Fruit fly (Drosophila melanogaster) whole organism, prepupa: ENCODE measurements around the gene Cyp12a5.

ENCODE experiments used
- Blimp-1 ChIP-seq: fragments of 200-800 bp; sonication (Bioruptor generic); optimal IDR thresholded peaks from 3 replicates; lab custom pipeline; 2017; ENCODE audit warnings: missing biosample characterization, missing genetic modification characterization, mild to moderate bottlenecking, moderate library complexity, missing genetic modification reagents
- CG10631 ChIP-seq: fragments of 200-800 bp; sonication (Bioruptor generic); optimal IDR thresholded peaks from 2 replicates; lab custom pipeline; 2016; ENCODE audit warnings: missing biosample characterization, missing genetic modification characterization
- CG10669 ChIP-seq: fragments of 200-800 bp; sonication (Bioruptor generic); optimal IDR thresholded peaks from 3 replicates; lab custom pipeline; 2018; ENCODE audit warnings: missing biosample characterization, mild to moderate bottlenecking, missing genetic modification characterization, moderate library complexity
- CG11902 ChIP-seq: fragments of 200-800 bp; sonication (Bioruptor generic); optimal IDR thresholded peaks from 3 replicates; lab custom pipeline; 2016; ENCODE audit warnings: missing biosample characterization, missing genetic modification characterization
- CG1621 ChIP-seq: fragments of 200-800 bp; sonication (Bioruptor generic); optimal IDR thresholded peaks from 3 replicates; lab custom pipeline; 2018; ENCODE audit warnings: missing biosample characterization, mild to moderate bottlenecking, missing genetic modification characterization
- CG3032 ChIP-seq: fragments of 200-800 bp; optimal IDR thresholded peaks from 2 replicates; lab custom pipeline; 2019; ENCODE audit warnings: missing biosample characterization, mild to moderate bottlenecking, missing genetic modification characterization, moderate library complexity
- CG32006 ChIP-seq: fragments of 200-800 bp; sonication (Bioruptor generic); optimal IDR thresholded peaks from 3 replicates; lab custom pipeline; 2017; ENCODE audit warnings: missing biosample characterization, mild to moderate bottlenecking, missing genetic modification characterization
- CG34406 ChIP-seq: fragments of 200-800 bp; sonication (Bioruptor generic); optimal IDR thresholded peaks from 3 replicates; lab custom pipeline; 2016; ENCODE audit warnings: missing biosample characterization, missing genetic modification characterization
- CG3919 ChIP-seq: fragments of 200-800 bp; sonication (Bioruptor generic); optimal IDR thresholded peaks from 3 replicates; lab custom pipeline; 2016; ENCODE audit warnings: missing biosample characterization, missing genetic modification characterization
- CG6163 ChIP-seq: fragments of 200-800 bp; sonication (Bioruptor generic); IDR thresholded peaks from 3 replicates; pipeline ENCODE4 v1.3.6; 2022; ENCODE audit warnings: missing biosample characterization, missing genetic modification characterization
- CG6276 ChIP-seq: fragments of 200-800 bp; sonication (Bioruptor generic); optimal IDR thresholded peaks from 2 replicates; lab custom pipeline; 2017; ENCODE audit warnings: missing biosample characterization, mild to moderate bottlenecking, missing genetic modification characterization
- CG6792 ChIP-seq: fragments of 200-800 bp; sonication (Bioruptor generic); optimal IDR thresholded peaks from 3 replicates; lab custom pipeline; 2016; ENCODE audit warnings: missing biosample characterization, missing genetic modification characterization
- CG6808 ChIP-seq: fragments of 200-800 bp; sonication (Bioruptor generic); optimal IDR thresholded peaks from 3 replicates; lab custom pipeline; 2017; ENCODE audit warnings: missing biosample characterization, missing genetic modification characterization, mild to moderate bottlenecking, moderate library complexity, missing genetic modification reagents
- CG6854 ChIP-seq: fragments of 200-800 bp; sonication (Bioruptor generic); optimal IDR thresholded peaks from 2 replicates; lab custom pipeline; 2017; ENCODE audit warnings: missing biosample characterization, mild to moderate bottlenecking, missing genetic modification characterization
- CG7368 ChIP-seq: fragments of 200-800 bp; sonication (Bioruptor generic); optimal IDR thresholded peaks from 3 replicates; lab custom pipeline; 2016; ENCODE audit warnings: missing biosample characterization, missing genetic modification characterization
- CG8119 ChIP-seq: fragments of 200-800 bp; sonication (Bioruptor generic); IDR thresholded peaks from 3 replicates; pipeline ENCODE4 v1.3.6; 2022; ENCODE audit warnings: missing biosample characterization, missing genetic modification characterization
- CG8319 ChIP-seq: fragments of 200-800 bp; sonication (Bioruptor generic); optimal IDR thresholded peaks from 3 replicates; lab custom pipeline; 2016; ENCODE audit warnings: missing biosample characterization, missing genetic modification characterization
- CG8632 ChIP-seq: fragments of 200-800 bp; sonication (Bioruptor generic); optimal IDR thresholded peaks from 3 replicates; lab custom pipeline; 2016; ENCODE audit warnings: missing biosample characterization, missing genetic modification characterization
- Eip75B ChIP-seq: fragments of 200-800 bp; sonication (Bioruptor generic); optimal IDR thresholded peaks from 3 replicates; lab custom pipeline; 2016; ENCODE audit warnings: missing biosample characterization, missing genetic modification characterization
- Eip78C ChIP-seq: fragments of 200-800 bp; sonication (Bioruptor generic); peaks from one replicate; lab custom pipeline; 2016; ENCODE audit warnings: missing biosample characterization, missing genetic modification characterization
- Eip93F ChIP-seq: fragments of 200-800 bp; sonication (Bioruptor generic); optimal IDR thresholded peaks from 2 replicates; lab custom pipeline; 2016; ENCODE audit warnings: missing biosample characterization, mild to moderate bottlenecking, missing genetic modification characterization
- Ets21C ChIP-seq: fragments of 200-800 bp; sonication (Bioruptor generic); optimal IDR thresholded peaks from 3 replicates; lab custom pipeline; 2016; ENCODE audit warnings: missing biosample characterization, missing genetic modification characterization
- Ets96B ChIP-seq: fragments of 200-800 bp; optimal IDR thresholded peaks from 2 replicates; lab custom pipeline; 2019; ENCODE audit warnings: missing biosample characterization, mild to moderate bottlenecking, missing genetic modification characterization, moderate library complexity
- Gug ChIP-seq: fragments of 200-800 bp; sonication (Bioruptor generic); IDR thresholded peaks from 2 replicates; pipeline ENCODE4 v1.3.6; 2022; ENCODE audit warnings: missing biosample characterization, missing genetic modification characterization
- Hr38 ChIP-seq: sonication (Bioruptor generic); optimal IDR thresholded peaks from 2 replicates; lab custom pipeline; 2016; ENCODE audit warnings: missing biosample characterization, missing genetic modification characterization
- Hr39 ChIP-seq: fragments of 200-800 bp; sonication (Bioruptor generic); optimal IDR thresholded peaks from 2 replicates; lab custom pipeline; 2016; ENCODE audit warnings: missing biosample characterization, missing genetic modification characterization
- Hr4 ChIP-seq: fragments of 200-800 bp; sonication (Bioruptor generic); optimal IDR thresholded peaks from 3 replicates; lab custom pipeline; 2016; ENCODE audit warnings: missing biosample characterization, missing genetic modification characterization
- Lpt ChIP-seq: fragments of 200-800 bp; sonication (Bioruptor generic); optimal IDR thresholded peaks from 3 replicates; lab custom pipeline; 2016; ENCODE audit warnings: missing biosample characterization, missing genetic modification characterization
- Met ChIP-seq: fragments of 200-800 bp; sonication (Bioruptor generic); optimal IDR thresholded peaks from 3 replicates; lab custom pipeline; 2016; ENCODE audit warnings: missing biosample characterization, missing genetic modification characterization
- OdsH ChIP-seq: fragments of 200-800 bp; sonication (Bioruptor generic); optimal IDR thresholded peaks from 3 replicates; lab custom pipeline; 2016; ENCODE audit warnings: missing biosample characterization, missing genetic modification characterization
- Sox102F ChIP-seq: fragments of 200-800 bp; sonication (Bioruptor generic); optimal IDR thresholded peaks from 2 replicates; lab custom pipeline; 2016; ENCODE audit warnings: missing biosample characterization, mild to moderate bottlenecking, missing genetic modification characterization
- Sox14 ChIP-seq: fragments of 200-800 bp; sonication (Bioruptor generic); optimal IDR thresholded peaks from 3 replicates; lab custom pipeline; 2016; ENCODE audit warnings: missing biosample characterization, missing genetic modification characterization
- Sox15 ChIP-seq: fragments of 200-800 bp; sonication (Bioruptor generic); optimal IDR thresholded peaks from 3 replicates; lab custom pipeline; 2016; ENCODE audit warnings: missing biosample characterization, missing genetic modification characterization
- achi ChIP-seq: fragments of 200-800 bp; sonication (Bioruptor generic); optimal IDR thresholded peaks from 3 replicates; lab custom pipeline; 2016; ENCODE audit warnings: missing biosample characterization, missing genetic modification characterization
- acj6 ChIP-seq: fragments of 200-800 bp; sonication (Bioruptor generic); optimal IDR thresholded peaks from 3 replicates; lab custom pipeline; 2016; ENCODE audit warnings: missing biosample characterization, missing genetic modification characterization
- cyc ChIP-seq: fragments of 200-800 bp; sonication (Bioruptor generic); optimal IDR thresholded peaks from 3 replicates; lab custom pipeline; 2016; ENCODE audit warnings: missing biosample characterization, missing genetic modification characterization
- dac ChIP-seq: fragments of 200-800 bp; sonication (Bioruptor generic); optimal IDR thresholded peaks from 2 replicates; lab custom pipeline; 2017; ENCODE audit warnings: missing biosample characterization, mild to moderate bottlenecking, missing genetic modification characterization
- dsx ChIP-seq: fragments of 200-800 bp; optimal IDR thresholded peaks from 3 replicates; lab custom pipeline; 2019; ENCODE audit warnings: missing biosample characterization, mild to moderate bottlenecking, missing genetic modification characterization, moderate library complexity; ENCODE audit not compliant: poor library complexity, severe bottlenecking
- eg ChIP-seq: fragments of 200-800 bp; sonication (Bioruptor generic); IDR thresholded peaks from 3 replicates; pipeline ENCODE4 v1.3.6; 2022; ENCODE audit warnings: missing biosample characterization, missing genetic modification characterization
- fd59A ChIP-seq: fragments of 200-800 bp; sonication (Bioruptor generic); optimal IDR thresholded peaks from 2 replicates; lab custom pipeline; 2017; ENCODE audit warnings: missing biosample characterization, mild to moderate bottlenecking, missing genetic modification characterization, missing genetic modification reagents
- fkh ChIP-seq: fragments of 200-800 bp; sonication (Bioruptor generic); optimal IDR thresholded peaks from 3 replicates; lab custom pipeline; 2017; ENCODE audit warnings: missing biosample characterization, mild to moderate bottlenecking, missing genetic modification characterization, moderate library complexity
- net ChIP-seq: fragments of 200-800 bp; sonication (Bioruptor generic); optimal IDR thresholded peaks from 3 replicates; lab custom pipeline; 2016; ENCODE audit warnings: missing biosample characterization, missing genetic modification characterization
- pdm3 ChIP-seq: fragments of 200-800 bp; sonication (Bioruptor generic); optimal IDR thresholded peaks from 3 replicates; lab custom pipeline; 2016; ENCODE audit warnings: missing biosample characterization, missing genetic modification characterization
- salr ChIP-seq, 2 experiments: fragments of 200-800 bp; sonication (Bioruptor generic); optimal IDR thresholded peaks; 3 replicates each; lab custom pipeline; 2016 to 2018; ENCODE audit warnings: missing biosample characterization in 2 of 2, missing genetic modification characterization in 2 of 2, mild to moderate bottlenecking in 1 of 2
- ss ChIP-seq, 2 experiments: fragments of 200-800 bp; sonication (Bioruptor generic); optimal IDR thresholded peaks; 2 replicates in 1 of 2; 3 replicates in 1 of 2; lab custom pipeline; 2017 to 2018; ENCODE audit warnings: mild to moderate bottlenecking in 2 of 2, missing biosample characterization in 2 of 2, missing genetic modification characterization in 2 of 2, moderate library complexity in 1 of 2
- topi ChIP-seq: fragments of 200-800 bp; sonication (Bioruptor generic); optimal IDR thresholded peaks from 3 replicates; lab custom pipeline; 2016; ENCODE audit warnings: missing biosample characterization, missing genetic modification characterization
- vri ChIP-seq: fragments of 200-800 bp; sonication (Bioruptor generic); optimal IDR thresholded peaks from 3 replicates; lab custom pipeline; 2016; ENCODE audit warnings: missing biosample characterization, mild to moderate bottlenecking, missing genetic modification characterization

Gene Cyp12a5

DNA sequence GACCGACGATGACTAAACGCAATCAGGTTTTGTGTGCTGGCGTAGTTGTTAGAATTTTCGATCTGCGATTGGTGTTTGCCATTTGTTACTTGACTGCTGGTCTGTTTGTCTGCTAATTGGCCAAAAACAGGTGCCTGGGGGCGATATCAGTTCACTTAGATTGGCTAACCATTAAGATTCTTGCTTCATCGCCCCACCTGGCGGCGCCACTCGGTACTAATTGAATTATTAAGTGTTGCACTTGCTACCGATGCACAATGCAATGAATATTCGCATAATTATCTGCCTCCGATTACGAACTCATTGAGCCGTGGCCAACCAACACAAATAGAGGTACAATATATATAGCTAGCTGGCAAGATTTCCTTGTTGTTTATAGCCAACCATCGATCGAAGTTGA, 29.3 kb upstream of the Cyp12a5 start:
- TF ChIP-seq CG3919: no peak
- TF ChIP-seq CG3032 (tag; lab: Kevin White, UChicago): no peak
- no peak for TF ChIP-seq cyc
- no peak for TF ChIP-seq CG7368 (GFP tag; lab: Kevin White, UChicago)
- no peak for TF ChIP-seq Eip75B (GFP tag; lab: Kevin White, UChicago)
- TF ChIP-seq Sox102F (GFP tag; lab: Kevin White, UChicago): no peak
- TF ChIP-seq salr (GFP tag; optimal IDR thresholded peaks at IDR 0.05; lab: Kevin White, UChicago): no peak
- TF ChIP-seq CG34406 (GFP tag; lab: Kevin White, UChicago): no peak
- no peak for TF ChIP-seq CG6792 (GFP tag; lab: Kevin White, UChicago)
- no peak for TF ChIP-seq Hr38 (GFP tag; lab: Kevin White, UChicago)
- no peak for TF ChIP-seq CG11902
- TF ChIP-seq CG6276 (GFP tag; lab: Kevin White, UChicago): no peak
- no peak for TF ChIP-seq CG8319 (GFP tag; lab: Kevin White, UChicago)
- TF ChIP-seq dsx (GFP tag; lab: Kevin White, UChicago): no peak
- no peak for TF ChIP-seq net (GFP tag; lab: Kevin White, UChicago)
- TF ChIP-seq Blimp-1 (GFP tag; lab: Kevin White, UChicago): no peak
- TF ChIP-seq fkh (GFP tag; lab: Kevin White, UChicago): no peak
- TF ChIP-seq Gug (GFP tag; lab: Robert Waterston, UW): no peak

DNA sequence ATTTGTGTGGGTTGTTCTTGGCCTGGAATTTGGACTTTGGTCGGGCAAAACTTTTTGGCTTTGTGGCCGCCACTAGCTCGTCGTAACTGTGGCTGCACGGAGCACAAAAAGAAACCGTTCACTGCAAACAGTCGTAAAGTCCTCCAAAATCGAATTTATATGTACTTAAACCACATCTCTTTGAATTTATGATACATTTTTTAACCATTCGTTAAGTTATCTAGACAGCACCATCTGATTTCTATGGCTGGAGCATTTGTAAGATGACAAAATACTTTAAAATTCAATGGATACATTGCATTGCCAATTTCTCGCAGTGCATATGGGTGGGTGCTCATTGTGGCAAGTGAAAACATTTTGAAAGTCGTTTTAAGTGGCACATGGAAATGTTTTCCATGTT, 28.3 kb upstream of the Cyp12a5 start:
- peak; percentile 10 for TF ChIP-seq fd59A (GFP tag; lab: Kevin White, UChicago)
- peak; percentile 49 for TF ChIP-seq Sox14
- TF ChIP-seq CG3919: peak; percentile 49
- TF ChIP-seq Ets21C (GFP tag; lab: Kevin White, UChicago): peak; percentile 10
- peak; percentile 71 for TF ChIP-seq CG6163 (GFP tag; lab: Robert Waterston, UW)
- TF ChIP-seq OdsH (GFP tag; lab: Kevin White, UChicago): peak; percentile 72
- peak; percentile 64 for TF ChIP-seq Sox102F (GFP tag; lab: Kevin White, UChicago)
- TF ChIP-seq CG6854: no peak
- peak; percentile 33 for TF ChIP-seq CG10631 (GFP tag; lab: Kevin White, UChicago)
- TF ChIP-seq Lpt: peak; percentile 22
- peak; percentile 86 for TF ChIP-seq Eip78C
- TF ChIP-seq Met (GFP tag; lab: Kevin White, UChicago): peak; percentile 70
- peak; percentile 8 for TF ChIP-seq CG7368 (GFP tag; lab: Kevin White, UChicago)
- peak; percentile 52 for TF ChIP-seq Eip75B (GFP tag; lab: Kevin White, UChicago)
- TF ChIP-seq CG8119: peak; percentile 87
- peak; percentile 3 for TF ChIP-seq CG8319 (GFP tag; lab: Kevin White, UChicago)
- TF ChIP-seq CG6808 (GFP tag; lab: Kevin White, UChicago): no peak
- no peak for TF ChIP-seq Eip93F (GFP tag; lab: Kevin White, UChicago)
- peak; percentile 51 for TF ChIP-seq achi
- peak; percentile 86 for TF ChIP-seq CG32006
- peak; percentile 43 for TF ChIP-seq CG34406 (GFP tag; lab: Kevin White, UChicago)
- TF ChIP-seq salr (GFP tag; optimal IDR thresholded peaks at IDR 0.05; lab: Kevin White, UChicago): peak in 1 of 2 experiments; percentile 72
- peak; percentile 55 for TF ChIP-seq topi
- peak; percentile 23 for TF ChIP-seq CG1621
- peak; percentile 44 for TF ChIP-seq Hr39 (GFP tag; lab: Kevin White, UChicago)
- TF ChIP-seq Hr4 (GFP tag; lab: Kevin White, UChicago): peak; percentile 85
- TF ChIP-seq pdm3 (GFP tag; lab: Kevin White, UChicago): peak; percentile 60
- peak; percentile 57 for TF ChIP-seq acj6
- TF ChIP-seq CG11902: no peak
- peak; percentile 72 for TF ChIP-seq net (GFP tag; lab: Kevin White, UChicago)
- no peak for TF ChIP-seq dsx (GFP tag; lab: Kevin White, UChicago)
- TF ChIP-seq Sox15 (GFP tag; lab: Kevin White, UChicago): no peak
- peak; percentile 32 for TF ChIP-seq CG10669 (GFP tag; lab: Kevin White, UChicago)
- TF ChIP-seq CG6276 (GFP tag; lab: Kevin White, UChicago): peak; percentile 82
- no peak for TF ChIP-seq CG8632
- TF ChIP-seq vri (GFP tag; lab: Kevin White, UChicago): no peak
- TF ChIP-seq Hr38 (GFP tag; lab: Kevin White, UChicago): no peak
- peak; percentile 41 for TF ChIP-seq Ets96B (tag; lab: Kevin White, UChicago)
- TF ChIP-seq Gug (GFP tag; lab: Robert Waterston, UW): peak; percentile 57
- TF ChIP-seq ss (GFP tag; optimal IDR thresholded peaks at IDR 0.05; lab: Kevin White, UChicago): peak; percentile 21 to 26
- peak; percentile 16 for TF ChIP-seq CG6792 (GFP tag; lab: Kevin White, UChicago)
- TF ChIP-seq dac: peak; percentile 62
- peak; percentile 81 for TF ChIP-seq eg (GFP tag; lab: Robert Waterston, UW)
